Worm (Caenorhabditis elegans): ENCODE measurements around the gene idpp-14.

idpp-14 gene

ce11 chrX:16131044-16131443 is 48.9 kb downstream of the idpp-14 start (continued):
- TF ChIP-seq elt-1 (tag; optimal IDR thresholded peaks at IDR 0.05) (no peak), lin-39 (tag; optimal IDR thresholded peaks at IDR 0.05) (no peak), nhr-11 (tag; optimal IDR thresholded peaks at IDR 0.05) (no peak)

ce11 chrX:16133815-16134214 is 51.7 kb downstream of the idpp-14 start:
- TF ChIP-seq unc-55 (GFP tag; optimal IDR thresholded peaks at IDR 0.05) (peak; percentile 58), ceh-82 (tag; optimal IDR thresholded peaks at IDR 0.05) (no peak), nhr-129 (tag; optimal IDR thresholded peaks at IDR 0.05) (peak; percentile 62), lin-11 (tag; optimal IDR thresholded peaks at IDR 0.05) (peak; percentile 8), unc-39 (tag; optimal IDR thresholded peaks at IDR 0.05) (no peak), zag-1 (tag; optimal IDR thresholded peaks at IDR 0.05) (peak; percentile 52), snpc-4 (tag; optimal IDR thresholded peaks at IDR 0.05) (no peak), elt-1 (tag; optimal IDR thresholded peaks at IDR 0.05) (no peak), dmd-4 (tag; optimal IDR thresholded peaks at IDR 0.05) (no peak)
